Worm (Caenorhabditis elegans) whole organism, young adult: ENCODE data around the gene F59A1.16.

Experiments
- F23B12.7 ChIP-seq: sonication (generic microtip); optimal IDR thresholded peaks from 2 replicates; lab custom pipeline; 2017; ENCODE audit warnings: missing genetic modification characterization, mild to moderate bottlenecking, missing compliant biosample characterization, antibody characterized with exemption, moderate library complexity; ENCODE audit not compliant: insufficient read depth
- F57C9.4 ChIP-seq: sonication (generic microtip); optimal IDR thresholded peaks from 2 replicates; lab custom pipeline; 2017; ENCODE audit warnings: mild to moderate bottlenecking, missing genetic modification characterization, missing compliant biosample characterization
- Y56A3A.18 ChIP-seq: fragments of 200-800 bp; sonication (Bioruptor generic); IDR thresholded peaks from 2 replicates; pipeline ENCODE4 v1.3.6; 2022; ENCODE audit warnings: missing genetic modification reagents, missing genetic modification characterization, missing compliant biosample characterization
- ama-1 ChIP-seq, 3 experiments: fragments of 150-350 bp in 1 of 3; sonication (generic microtip) in 2 of 3; optimal IDR thresholded peaks; 2 replicates each; lab custom pipeline; 2014 to 2018; ENCODE audit warnings: missing biosample characterization in 2 of 3, missing genetic modification characterization in 2 of 3, missing genetic modification reagents in 2 of 3
- aptf-3 ChIP-seq: fragments of 200-800 bp; sonication (Bioruptor generic); IDR thresholded peaks from 2 replicates; pipeline ENCODE4 v1.3.6; 2022; ENCODE audit warnings: missing genetic modification characterization, missing compliant biosample characterization
- ccch-3 ChIP-seq: fragments of 200-800 bp; sonication (Bioruptor generic); optimal IDR thresholded peaks from 2 replicates; lab custom pipeline; 2018; ENCODE audit warnings: mild to moderate bottlenecking, missing genetic modification characterization, missing compliant biosample characterization
- dox-1 ChIP-seq: fragments of 200-800 bp; sonication (Bioruptor generic); IDR thresholded peaks from 2 replicates; pipeline ENCODE4 v1.3.6; 2022; ENCODE audit warnings: missing genetic modification reagents, missing genetic modification characterization, missing compliant biosample characterization
- efl-1 ChIP-seq: fragments of 150-350 bp; optimal IDR thresholded peaks from 2 replicates; lab custom pipeline; 2014; ENCODE audit warnings: missing biosample characterization, missing genetic modification reagents, missing genetic modification characterization
- fkh-3 ChIP-seq: sonication (generic microtip); optimal IDR thresholded peaks from 2 replicates; lab custom pipeline; 2016; ENCODE audit warnings: mild to moderate bottlenecking, missing genetic modification characterization, missing compliant biosample characterization
- lin-26 ChIP-seq: fragments of 200-800 bp; sonication (Bioruptor generic); IDR thresholded peaks from 2 replicates; pipeline ENCODE4 v1.3.6; 2022; ENCODE audit warnings: missing genetic modification reagents, missing genetic modification characterization, missing compliant biosample characterization
- nfya-2 ChIP-seq: fragments of 200-800 bp; sonication (Bioruptor generic); IDR thresholded peaks from 2 replicates; pipeline ENCODE4 v1.3.6; 2022; ENCODE audit warnings: missing genetic modification reagents, missing genetic modification characterization, missing compliant biosample characterization
- nhr-27 ChIP-seq: fragments of 200-800 bp; sonication (Bioruptor generic); optimal IDR thresholded peaks from 2 replicates; lab custom pipeline; 2018; ENCODE audit warnings: mild to moderate bottlenecking, missing genetic modification characterization, moderate library complexity, missing compliant biosample characterization
- unc-130 ChIP-seq: sonication (generic microtip); optimal IDR thresholded peaks from 2 replicates; lab custom pipeline; 2016; ENCODE audit warnings: missing genetic modification reagents, missing genetic modification characterization, missing compliant biosample characterization
- unc-62 ChIP-seq: fragments of 150-350 bp; optimal IDR thresholded peaks from 2 replicates; lab custom pipeline; 2014; ENCODE audit warnings: missing biosample characterization, missing genetic modification reagents, missing genetic modification characterization

ce11 chrV:17714330-17714729, 29.6 kb upstream of the F59A1.16 start, which contains the start of gene twk-33:
- TF ChIP-seq F23B12.7 (tag; lab: Kevin White, UChicago) (no peak), nfya-2 (GFP tag; lab: Robert Waterston, UW) (no peak), efl-1 (no peak), unc-62 (no peak), nhr-27 (no peak), fkh-3 (tag; lab: Kevin White, UChicago) (no peak), Y56A3A.18 (GFP tag; lab: Robert Waterston, UW) (no peak), ama-1 (optimal IDR thresholded peaks at IDR 0.05; lab: Kevin White, UChicago) (no peak), ama-1 (GFP tag; optimal IDR thresholded peaks at IDR 0.05; lab: Kevin White, UChicago) (no peak), unc-130 (GFP tag; lab: Kevin White, UChicago) (no peak), lin-26 (no peak), aptf-3 (no peak), F57C9.4 (tag; lab: Kevin White, UChicago) (no peak), dox-1 (no peak), ccch-3 (GFP tag; lab: Kevin White, UChicago) (no peak)
